Worm (Caenorhabditis elegans) whole organism, dauer: ENCODE results near the gene ZC250.5.
"Not testable (repeated sequence)": the region's sequence is repeated elsewhere in the genome, so short reads cannot be mapped to it uniquely, and the experiment has no call there.

Source experiments
- unc-62 ChIP-seq: sonication (generic microtip); optimal IDR thresholded peaks from 2 replicates; lab custom pipeline; 2017; ENCODE audit warnings: missing biosample characterization, missing genetic modification reagents, missing genetic modification characterization

ZC250.5 gene

DNA sequence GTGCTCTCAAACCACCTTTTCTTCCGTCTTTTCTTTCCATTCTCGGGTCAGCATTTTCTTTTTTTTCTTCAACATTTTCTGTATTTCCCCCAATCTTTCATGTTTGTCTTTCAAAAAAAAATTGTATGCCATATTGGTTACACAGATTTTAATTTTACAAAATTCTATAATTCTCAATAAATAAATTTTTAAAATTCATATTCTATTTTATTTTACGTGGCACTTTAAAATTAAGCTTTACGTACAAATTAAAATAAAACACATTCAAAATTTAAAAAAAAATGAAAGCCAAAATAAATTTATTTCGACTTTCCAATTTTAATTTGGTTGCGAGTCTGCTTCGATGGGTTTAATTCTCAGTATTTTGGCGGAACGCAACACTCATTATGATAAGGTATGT is at the start of gene ZC250.5:
TSS of gene ZC250.5 (plus strand) at position 301 of the 400 bp plus-strand sequence.
- no peak for TF ChIP-seq unc-62 (GFP tag; lab: Kevin White, UChicago)

- no peak for TF ChIP-seq unc-62 (GFP tag; lab: Kevin White, UChicago)
Observed at ce11 chrV:5756193-5756592, 49.4 kb upstream of the ZC250.5 start, which contains the start of gene C53A3.3. TSS of gene C53A3.3 (plus strand) at chrV:5756493.

DNA sequence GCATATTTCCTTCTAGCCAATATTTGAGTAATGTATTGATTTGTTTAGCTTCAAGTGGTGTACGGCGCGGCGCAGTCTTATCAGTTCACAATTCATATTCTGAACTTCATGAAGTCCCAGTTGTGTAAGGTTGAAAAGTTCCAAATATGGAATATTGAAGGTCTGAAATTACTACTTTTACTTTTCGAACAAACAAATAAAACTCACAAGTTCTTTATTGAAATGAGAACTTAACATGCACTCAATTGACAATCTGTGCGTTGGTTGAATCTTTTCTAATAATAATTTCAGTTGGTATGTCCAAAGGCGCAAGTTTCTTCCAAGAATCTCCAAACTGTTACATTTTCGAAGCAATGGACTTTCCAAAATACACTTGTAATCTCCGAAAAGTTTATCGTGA is 46.8 kb upstream of the ZC250.5 start, which contains the start of gene C53A3.4:
TSS of gene C53A3.4 (minus strand) at position 101 of the 400 bp plus-strand sequence.
- no peak for TF ChIP-seq unc-62 (GFP tag; lab: Kevin White, UChicago)

DNA sequence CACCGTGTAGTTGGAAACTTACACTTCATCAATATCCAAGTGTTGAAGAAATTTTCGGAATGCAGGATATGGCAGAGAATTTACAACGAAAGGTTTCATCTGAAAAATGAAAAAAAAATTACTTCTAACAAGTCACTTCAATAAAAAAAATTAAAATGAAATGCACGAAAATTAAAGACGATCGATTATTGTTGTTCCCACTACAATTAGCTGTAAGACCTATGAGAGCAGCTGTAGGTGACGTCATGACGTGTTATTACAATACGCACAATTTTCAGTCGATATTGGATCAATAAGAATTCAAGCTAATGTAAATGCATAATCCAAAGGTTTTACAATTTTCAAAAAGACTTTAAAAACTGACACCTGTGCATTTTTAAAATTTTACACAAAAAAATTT is 45.4 kb upstream of the ZC250.5 start, which contains the start of gene C53A3.1:
TSS of gene C53A3.1 (minus strand) at position 101 of the 400 bp plus-strand sequence.
- TF ChIP-seq unc-62 (GFP tag; lab: Kevin White, UChicago): no peak

ce11 chrV:5763787-5764186 is 41.8 kb upstream of the ZC250.5 start, which contains the start of gene pgph-3:
TSS of gene pgph-3 (minus strand) at chrV:5763846.
- no peak for TF ChIP-seq unc-62 (GFP tag; lab: Kevin White, UChicago)

ce11 chrV:5765081-5765480 is 40.5 kb upstream of the ZC250.5 start, which contains the start of gene pgph-2:
TSS of gene pgph-2 (plus strand) at chrV:5765127.
- TF ChIP-seq unc-62 (GFP tag; lab: Kevin White, UChicago): no peak

- TF ChIP-seq unc-62 (GFP tag; lab: Kevin White, UChicago): no peak
Observed at ce11 chrV:5768292-5768695, 37.3 kb upstream of the ZC250.5 start.

DNA sequence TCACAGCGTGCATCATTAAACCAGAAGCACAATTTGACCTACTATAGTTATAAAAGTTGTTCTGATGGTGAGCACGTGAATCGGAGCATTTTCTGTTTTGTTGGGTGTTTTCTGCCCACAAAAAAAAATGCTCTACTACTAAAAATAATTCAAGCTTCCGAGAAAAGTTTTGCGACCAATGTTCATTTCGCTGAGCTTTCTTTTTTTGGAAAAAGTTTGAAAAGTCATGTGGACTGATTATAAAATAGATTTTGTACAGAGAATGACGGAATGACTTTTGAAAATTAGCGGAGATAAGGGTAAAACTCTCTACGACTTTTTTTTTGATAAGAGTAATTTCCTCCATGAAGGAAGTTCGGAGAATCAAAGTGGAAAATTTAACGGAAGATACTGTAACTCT is 36.1 kb upstream of the ZC250.5 start:
- no peak for TF ChIP-seq unc-62 (GFP tag; lab: Kevin White, UChicago)

DNA sequence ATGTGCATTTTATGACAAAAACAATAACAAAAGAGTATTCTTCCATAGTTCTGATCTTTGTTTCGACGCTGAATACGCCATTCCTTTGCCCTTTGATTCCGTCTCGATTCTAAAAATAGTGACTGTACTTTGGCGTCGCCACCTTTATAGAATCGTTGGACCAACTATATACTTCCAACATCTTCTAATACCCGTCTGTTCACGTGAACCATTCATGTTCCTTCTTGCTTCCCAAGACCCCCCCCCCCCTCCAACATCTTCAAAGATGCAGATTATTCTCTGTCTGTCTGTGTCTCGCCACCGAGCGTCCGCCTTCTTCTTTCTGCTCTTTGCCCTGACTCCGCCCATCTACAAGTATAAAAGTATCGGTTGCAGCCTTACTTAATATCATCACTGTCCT is 35.6 kb upstream of the ZC250.5 start:
- TF ChIP-seq unc-62 (GFP tag; lab: Kevin White, UChicago): no peak

- no peak for TF ChIP-seq unc-62 (GFP tag; lab: Kevin White, UChicago)
Observed at ce11 chrV:5771627-5772026, 33.9 kb upstream of the ZC250.5 start, which contains the start of gene F44E7.3. TSS of gene F44E7.3 (plus strand) at chrV:5771945.

ce11 chrV:5772503-5772902 is 33.1 kb upstream of the ZC250.5 start:
- TF ChIP-seq unc-62 (GFP tag; lab: Kevin White, UChicago): no peak

DNA sequence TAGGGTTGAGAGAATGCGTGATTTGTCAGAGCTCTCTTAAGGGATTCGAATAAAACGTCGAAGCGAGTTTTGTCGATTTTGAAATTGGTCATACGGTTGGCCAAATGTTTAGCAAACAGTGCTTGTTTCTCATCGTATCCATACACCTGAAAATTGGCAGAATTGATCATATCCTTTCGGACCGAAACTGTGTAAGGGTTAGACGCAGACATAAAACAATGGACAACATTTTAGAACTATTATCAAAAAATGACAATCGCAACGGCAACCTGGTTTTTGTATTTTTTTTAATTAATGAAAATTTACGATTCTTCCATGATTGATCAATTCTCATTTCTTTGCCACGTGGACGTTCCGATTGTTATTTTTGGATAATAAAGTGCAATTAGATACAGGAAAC is 31.4 kb upstream of the ZC250.5 start:
- TF ChIP-seq unc-62 (GFP tag; lab: Kevin White, UChicago): no peak

DNA sequence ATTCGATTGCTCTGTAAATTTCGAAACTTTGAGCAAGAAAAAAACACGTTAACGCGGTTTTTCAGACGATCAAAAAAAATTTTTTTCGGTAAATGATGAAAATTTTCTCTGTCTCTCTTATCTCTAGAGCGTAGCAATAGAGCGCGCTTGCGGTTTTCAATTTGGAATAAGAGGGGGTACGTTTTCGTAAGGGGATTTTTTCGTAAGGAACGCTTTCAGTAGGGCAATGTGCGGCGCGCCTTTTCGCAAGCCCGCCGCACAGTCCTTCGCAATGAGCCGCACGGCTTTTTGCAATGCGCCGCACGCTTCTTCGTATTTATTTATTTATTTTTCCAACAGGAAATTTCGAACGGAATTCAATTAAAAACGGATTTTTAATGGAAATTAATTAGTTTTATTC is 28.6 kb upstream of the ZC250.5 start, which contains the start of gene F44E7.4:
TSS of gene F44E7.4 (minus strand) at position 13 of the 400 bp plus-strand sequence.
- not testable (repeated sequence) for TF ChIP-seq unc-62 (GFP tag; lab: Kevin White, UChicago)

- no peak for TF ChIP-seq unc-62 (GFP tag; lab: Kevin White, UChicago)
Observed at ce11 chrV:5779984-5780383, 25.6 kb upstream of the ZC250.5 start.

- no peak for TF ChIP-seq unc-62 (GFP tag; lab: Kevin White, UChicago)
Observed at ce11 chrV:5780713-5781360, 24.7 kb upstream of the ZC250.5 start, which contains the start of gene F44E7.5. TSS of gene F44E7.5 (minus strand) at chrV:5780922.

ce11 chrV:5782687-5783086 is 22.9 kb upstream of the ZC250.5 start, which contains the start of gene fbxa-183:
TSS of gene fbxa-183 (minus strand) at chrV:5782787.
- TF ChIP-seq unc-62 (GFP tag; lab: Kevin White, UChicago): no peak

- TF ChIP-seq unc-62 (GFP tag; lab: Kevin White, UChicago): no peak
Observed at ce11 chrV:5785372-5785771, 20.2 kb upstream of the ZC250.5 start, which contains the start of gene F44E7.7. TSS of gene F44E7.7 (minus strand) at chrV:5785472.
